Worm (Caenorhabditis elegans) whole organism, young adult: ENCODE measurements around the gene C43D7.4.
"Not testable (repeated sequence)": the region's sequence is repeated elsewhere in the genome, so short reads cannot be mapped to it uniquely, and the experiment has no call there.

Experiments used
- F49E8.2 ChIP-seq: sonication (generic microtip); optimal IDR thresholded peaks from 3 replicates; lab custom pipeline; 2017; ENCODE audit warnings: missing genetic modification characterization, mild to moderate bottlenecking, missing compliant biosample characterization, antibody characterized with exemption, moderate library complexity; ENCODE audit not compliant: insufficient read depth
- F52B5.7 ChIP-seq: sonication (generic microtip); optimal IDR thresholded peaks from 2 replicates; lab custom pipeline; 2016; ENCODE audit warnings: mild to moderate bottlenecking, missing genetic modification characterization, missing compliant biosample characterization
- Y53F4B.3 ChIP-seq: fragments of 200-800 bp; sonication (Bioruptor generic); IDR thresholded peaks from 2 replicates; pipeline ENCODE4 v1.3.6; 2022; ENCODE audit warnings: missing genetic modification reagents, missing genetic modification characterization, missing compliant biosample characterization
- Y67H2A.10 ChIP-seq: fragments of 200-800 bp; sonication (Bioruptor generic); conservative IDR thresholded peaks from 2 replicates; pipeline ENCODE4 v1.3.6; 2022; ENCODE audit warnings: missing genetic modification reagents, missing genetic modification characterization, missing compliant biosample characterization
- ZK185.1 ChIP-seq: sonication (generic microtip); optimal IDR thresholded peaks from 2 replicates; lab custom pipeline; 2016; ENCODE audit warnings: mild to moderate bottlenecking, missing genetic modification characterization, missing compliant biosample characterization; ENCODE audit not compliant: poor library complexity, severe bottlenecking
- ama-1 ChIP-seq, 3 experiments: fragments of 150-350 bp in 1 of 3; sonication (generic microtip) in 2 of 3; optimal IDR thresholded peaks; 2 replicates each; lab custom pipeline; 2014 to 2018; ENCODE audit warnings: missing biosample characterization in 2 of 3, missing genetic modification characterization in 2 of 3, missing genetic modification reagents in 2 of 3
- attf-6 ChIP-seq: fragments of 200-800 bp; sonication (Bioruptor generic); IDR thresholded peaks from 2 replicates; pipeline ENCODE4 v1.3.6; 2022; ENCODE audit warnings: missing genetic modification reagents, missing genetic modification characterization, missing compliant biosample characterization
- cebp-2 ChIP-seq: fragments of 200-800 bp; sonication (Bioruptor generic); IDR thresholded peaks from 2 replicates; pipeline ENCODE4 v1.3.6; 2022; ENCODE audit warnings: missing genetic modification characterization, missing compliant biosample characterization
- chd-7 ChIP-seq: sonication (generic microtip); optimal IDR thresholded peaks from 2 replicates; lab custom pipeline; 2016; ENCODE audit warnings: mild to moderate bottlenecking, missing genetic modification characterization, moderate library complexity, missing compliant biosample characterization
- dox-1 ChIP-seq: fragments of 200-800 bp; sonication (Bioruptor generic); IDR thresholded peaks from 2 replicates; pipeline ENCODE4 v1.3.6; 2022; ENCODE audit warnings: missing genetic modification reagents, missing genetic modification characterization, missing compliant biosample characterization
- dpl-1 ChIP-seq: fragments of 150-350 bp; optimal IDR thresholded peaks from 2 replicates; lab custom pipeline; 2014; ENCODE audit warnings: missing biosample characterization, missing genetic modification reagents, missing genetic modification characterization
- ekl-4 ChIP-seq: fragments of 200-800 bp; sonication (Bioruptor generic); IDR thresholded peaks from 2 replicates; pipeline ENCODE4 v1.3.6; 2022; ENCODE audit warnings: missing genetic modification reagents, missing genetic modification characterization, missing compliant biosample characterization
- gei-17 ChIP-seq: fragments of 200-800 bp; sonication (Bioruptor generic); optimal IDR thresholded peaks from 2 replicates; lab custom pipeline; 2018; ENCODE audit warnings: mild to moderate bottlenecking, missing genetic modification characterization, missing compliant biosample characterization
- hmg-20 ChIP-seq: fragments of 200-800 bp; sonication (Bioruptor generic); IDR thresholded peaks from 2 replicates; pipeline ENCODE4 v1.3.6; 2022; ENCODE audit warnings: missing genetic modification reagents, missing genetic modification characterization, missing compliant biosample characterization
- hrde-1 ChIP-seq: sonication (generic microtip); optimal IDR thresholded peaks from 2 replicates; lab custom pipeline; 2016; ENCODE audit warnings: missing genetic modification characterization, mild to moderate bottlenecking, missing compliant biosample characterization, moderate library complexity, missing genotype, missing genetic modification reagents, borderline replicate concordance
- hsf-1 ChIP-seq: fragments of 200-800 bp; sonication (Bioruptor generic); IDR thresholded peaks from 2 replicates; pipeline ENCODE4 v1.3.6; 2022; ENCODE audit warnings: missing genetic modification reagents, missing genetic modification characterization, missing compliant biosample characterization
- let-526 ChIP-seq: fragments of 200-800 bp; sonication (Bioruptor generic); IDR thresholded peaks from 2 replicates; pipeline ENCODE4 v1.3.6; 2022; ENCODE audit warnings: missing genetic modification reagents, missing genetic modification characterization, missing compliant biosample characterization
- lin-35 ChIP-seq, 3 experiments: fragments of 150-350 bp in 2 of 3; sonication (generic microtip) in 1 of 3; optimal IDR thresholded peaks; 2 replicates each; lab custom pipeline; 2014 to 2018; ENCODE audit warnings: missing biosample characterization in 3 of 3, missing genetic modification characterization in 3 of 3, missing genetic modification reagents in 3 of 3
- lin-40 ChIP-seq: sonication (generic microtip); optimal IDR thresholded peaks from 2 replicates; lab custom pipeline; 2016; ENCODE audit warnings: missing genetic modification characterization, mild to moderate bottlenecking, missing compliant biosample characterization, missing genotype, missing genetic modification reagents
- madf-8 ChIP-seq: fragments of 200-800 bp; sonication (Bioruptor generic); conservative IDR thresholded peaks from 2 replicates; pipeline ENCODE4 v1.3.6; 2022; ENCODE audit warnings: missing genetic modification reagents, missing genetic modification characterization, missing compliant biosample characterization
- nhr-80 ChIP-seq: sonication (generic microtip); optimal IDR thresholded peaks from 2 replicates; lab custom pipeline; 2016; ENCODE audit warnings: missing genetic modification characterization, missing compliant biosample characterization
- pbrm-1 ChIP-seq: fragments of 200-800 bp; sonication (Bioruptor generic); IDR thresholded peaks from 2 replicates; pipeline ENCODE4 v1.3.6; 2022; ENCODE audit warnings: missing genetic modification reagents, missing genetic modification characterization, missing compliant biosample characterization
- rec-8 ChIP-seq, 2 experiments: sonication (generic microtip); optimal IDR thresholded peaks; 2 replicates each; lab custom pipeline; 2016; ENCODE audit warnings: mild to moderate bottlenecking in 2 of 2, missing genetic modification characterization in 2 of 2, missing genetic modification reagents in 2 of 2, missing genotype in 2 of 2, missing biosample characterization in 1 of 2, missing compliant biosample characterization in 1 of 2, moderate library complexity in 1 of 2
- repo-1 ChIP-seq: sonication (generic microtip); optimal IDR thresholded peaks from 2 replicates; lab custom pipeline; 2017; ENCODE audit warnings: mild to moderate bottlenecking, missing genetic modification characterization, missing compliant biosample characterization
- snpc-3.4 ChIP-seq: sonication (generic microtip); optimal IDR thresholded peaks from 2 replicates; lab custom pipeline; 2017; ENCODE audit warnings: missing genetic modification characterization, mild to moderate bottlenecking, missing compliant biosample characterization, antibody characterized with exemption, moderate library complexity, missing genotype, missing genetic modification reagents
- snpc-4 ChIP-seq, 5 experiments: fragments of 150-350 bp in 1 of 5; sonication (generic microtip) in 4 of 5; optimal IDR thresholded peaks; 2 replicates each; lab custom pipeline; 2014 to 2018; ENCODE audit warnings: missing genetic modification characterization in 5 of 5, missing biosample characterization in 3 of 5, antibody characterized with exemption in 2 of 5, mild to moderate bottlenecking in 2 of 5, missing compliant biosample characterization in 2 of 5, missing genotype in 2 of 5, moderate library complexity in 2 of 5, missing genetic modification reagents in 1 of 5
- sptf-2 ChIP-seq: fragments of 200-800 bp; sonication (Bioruptor generic); optimal IDR thresholded peaks from 2 replicates; lab custom pipeline; 2018; ENCODE audit warnings: mild to moderate bottlenecking, missing genetic modification characterization, missing compliant biosample characterization
- xnd-1 ChIP-seq: sonication (generic microtip); optimal IDR thresholded peaks from 2 replicates; lab custom pipeline; 2016; ENCODE audit warnings: missing genotype, missing genetic modification reagents, missing genetic modification characterization, missing compliant biosample characterization
- zfh-2 ChIP-seq: fragments of 200-800 bp; sonication (Bioruptor generic); conservative IDR thresholded peaks from 2 replicates; pipeline ENCODE4 v1.3.6; 2022; ENCODE audit warnings: missing genetic modification reagents, missing genetic modification characterization, missing compliant biosample characterization
- ztf-25 ChIP-seq: fragments of 200-800 bp; sonication (Bioruptor generic); IDR thresholded peaks from 2 replicates; pipeline ENCODE4 v1.3.6; 2022; ENCODE audit warnings: missing genetic modification reagents, missing genetic modification characterization, missing compliant biosample characterization
- ztf-3 ChIP-seq: fragments of 200-800 bp; sonication (Bioruptor generic); optimal IDR thresholded peaks from 2 replicates; lab custom pipeline; 2018; ENCODE audit warnings: mild to moderate bottlenecking, missing genetic modification characterization, missing compliant biosample characterization

Gene C43D7.4

ce11 chrV:19325436-19325835 is 3.1 kb upstream of the C43D7.4 start:
- TF ChIP-seq hrde-1 (tag; lab: Kevin White, UChicago) (no peak), snpc-4 (GFP tag; optimal IDR thresholded peaks at IDR 0.05; lab: Kevin White, UChicago) (no peak), snpc-4 (tag; optimal IDR thresholded peaks at IDR 0.05; lab: Kevin White, UChicago) (no peak), chd-7 (tag; lab: Kevin White, UChicago) (no peak), zfh-2 (GFP tag; lab: Robert Waterston, UW) (no peak), ztf-3 (no peak), F49E8.2 (tag; lab: Kevin White, UChicago) (no peak), Y53F4B.3 (no peak), cebp-2 (no peak), F52B5.7 (tag; lab: Kevin White, UChicago) (no peak), rec-8 (tag; optimal IDR thresholded peaks at IDR 0.05; lab: Kevin White, UChicago) (no peak)

- TF ChIP-seq F52B5.7 (tag; lab: Kevin White, UChicago): no peak
- TF ChIP-seq hmg-20: no peak
- no peak for TF ChIP-seq ama-1 (optimal IDR thresholded peaks at IDR 0.05; lab: Kevin White, UChicago)
- no peak for TF ChIP-seq ama-1 (GFP tag; optimal IDR thresholded peaks at IDR 0.05; lab: Kevin White, UChicago)
- TF ChIP-seq repo-1 (tag; lab: Kevin White, UChicago): no peak
- TF ChIP-seq ztf-25 (GFP tag; lab: Robert Waterston, UW): no peak
- TF ChIP-seq hsf-1: no peak
- TF ChIP-seq ZK185.1 (tag; lab: Kevin White, UChicago): no peak
- TF ChIP-seq dpl-1: no peak
- TF ChIP-seq pbrm-1: no peak
- TF ChIP-seq gei-17 (GFP tag; lab: Kevin White, UChicago): no peak
- no peak for TF ChIP-seq attf-6
- TF ChIP-seq xnd-1 (tag; lab: Kevin White, UChicago): no peak
- no peak for TF ChIP-seq dox-1 (GFP tag; lab: Robert Waterston, UW)
- no peak for TF ChIP-seq sptf-2
- TF ChIP-seq ekl-4 (GFP tag; lab: Robert Waterston, UW): no peak
- TF ChIP-seq lin-40 (tag; lab: Kevin White, UChicago): no peak
- no peak for TF ChIP-seq snpc-3.4 (tag; lab: Kevin White, UChicago)
- TF ChIP-seq let-526: no peak
These were observed 1.9 kb downstream of the C43D7.4 start, which contains the start of gene sdz-6 for ce11 chrV:19320385-19320784. sdz-6 (plus strand) TSS chrV:19320613.

- no peak for TF ChIP-seq snpc-4 (GFP tag; optimal IDR thresholded peaks at IDR 0.05; lab: Kevin White, UChicago)
- no peak for TF ChIP-seq snpc-4 (tag; optimal IDR thresholded peaks at IDR 0.05; lab: Kevin White, UChicago)
- TF ChIP-seq nhr-80 (tag; lab: Kevin White, UChicago): peak; percentile 36
These were observed 2.8 kb downstream of the C43D7.4 start, which contains the start of gene C43D7.7 for ce11 chrV:19319460-19319995. C43D7.7 (minus strand) TSS chrV:19319510.

ce11 chrV:19317058-19317457 is 5.2 kb downstream of the C43D7.4 start, which contains the start of gene srh-208:
srh-208 (plus strand) TSS chrV:19317358.
- TF ChIP-seq Y67H2A.10 (GFP tag; lab: Robert Waterston, UW); madf-8 (GFP tag; lab: Robert Waterston, UW); lin-35 (GFP tag; optimal IDR thresholded peaks at IDR 0.05; lab: Kevin White, UChicago): not testable (repeated sequence)
